Fruit fly (Drosophila melanogaster): ENCODE measurements around the gene jigr1.

The jigr1 gene

DNA sequence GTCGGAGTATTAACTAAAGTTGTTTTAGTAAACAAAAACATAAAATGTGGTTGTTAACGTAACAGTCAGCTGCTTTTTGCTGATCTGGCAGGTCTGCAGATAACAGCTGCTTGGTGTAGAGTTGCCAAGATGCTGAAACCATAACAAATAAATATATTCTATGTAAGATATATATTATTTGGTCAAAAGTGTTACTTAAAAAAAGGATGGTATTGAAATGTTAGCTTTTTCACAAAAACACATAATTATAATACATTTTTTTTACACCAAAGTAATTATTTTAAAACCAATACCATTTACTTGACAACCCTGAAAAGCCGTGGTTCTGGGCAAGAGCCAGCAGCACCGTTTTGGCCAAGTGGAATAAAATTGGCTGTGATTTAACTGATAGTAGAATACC, 42.9 kb downstream of the jigr1 start, which contains the start of the genes CG4743 and Idh3g (continued):
- TF ChIP-seq Asciz (GFP tag; optimal IDR thresholded peaks at IDR 0.05), result peak; percentile 92
- peak; percentile 78 for TF ChIP-seq Adf1 (GFP tag; IDR thresholded peaks at IDR 0.05)
- TF ChIP-seq CG7556 (GFP tag; optimal IDR thresholded peaks at IDR 0.05), result peak; percentile 97
- TF ChIP-seq grn (GFP tag; optimal IDR thresholded peaks at IDR 0.05), result peak; percentile 71
- TF ChIP-seq gem (tag; optimal IDR thresholded peaks at IDR 0.05), result peak; percentile 99
- peak; percentile 98 for TF ChIP-seq B-H2 (GFP tag; optimal IDR thresholded peaks at IDR 0.05)
- TF ChIP-seq chm (GFP tag; IDR thresholded peaks at IDR 0.05), result peak; percentile 96
- peak; percentile 97 for TF ChIP-seq CG7271 (tag; optimal IDR thresholded peaks at IDR 0.05)
- peak; percentile 76 for TF ChIP-seq CG17186 (GFP tag; optimal IDR thresholded peaks at IDR 0.05)
- peak; percentile 97 for TF ChIP-seq CG1602 (GFP tag; optimal IDR thresholded peaks at IDR 0.05)
- TF ChIP-seq MESR4 (GFP tag; optimal IDR thresholded peaks at IDR 0.05), result peak; percentile 71
- peak; percentile 97 for TF ChIP-seq CG34422 (GFP tag; IDR thresholded peaks at IDR 0.05)
- no peak for TF ChIP-seq fru (optimal IDR thresholded peaks at IDR 0.05)
- no peak for TF ChIP-seq gfzf (GFP tag; optimal IDR thresholded peaks at IDR 0.05)
- peak; percentile 95 for TF ChIP-seq sob (GFP tag; IDR thresholded peaks at IDR 0.05)
- peak; percentile 97 for TF ChIP-seq phol (tag; optimal IDR thresholded peaks at IDR 0.05)
- TF ChIP-seq CG18476 (GFP tag; optimal IDR thresholded peaks at IDR 0.05), result peak; percentile 92
- peak; percentile 94 for TF ChIP-seq Ada2b (GFP tag; IDR thresholded peaks at IDR 0.05)
- TF ChIP-seq Bgb (GFP tag; IDR thresholded peaks at IDR 0.05; ENCODE audit: partially characterized antibody), result no peak
- peak; percentile 70 for TF ChIP-seq CG31365 (tag; optimal IDR thresholded peaks at IDR 0.05)
- TF ChIP-seq CG7928 (GFP tag; optimal IDR thresholded peaks at IDR 0.05), result peak; percentile 76
- TF ChIP-seq CG32772 (GFP tag; IDR thresholded peaks at IDR 0.05), result peak; percentile 92
- TF ChIP-seq CG15514 (GFP tag; optimal IDR thresholded peaks at IDR 0.05), result peak; percentile 94
- peak; percentile 99 for TF ChIP-seq CoRest (tag; optimal IDR thresholded peaks at IDR 0.05)
- peak; percentile 47 for TF ChIP-seq slp2 (GFP tag; optimal IDR thresholded peaks at IDR 0.05)
- peak; percentile 97 for TF ChIP-seq YL-1 (GFP tag; optimal IDR thresholded peaks at IDR 0.05)
- TF ChIP-seq z (GFP tag; IDR thresholded peaks at IDR 0.05), result peak; percentile 67; the same call in 1 of the 3 replicates
- TF ChIP-seq Hand (GFP tag; optimal IDR thresholded peaks at IDR 0.05), result peak; percentile 95
- peak; percentile 71 for TF ChIP-seq Sry-β (GFP tag; optimal IDR thresholded peaks at IDR 0.05)
- TF ChIP-seq Sry-δ (GFP tag; optimal IDR thresholded peaks at IDR 0.05), result peak; percentile 23
- peak; percentile 97 for TF ChIP-seq CG12299 (tag; optimal IDR thresholded peaks at IDR 0.05)
- peak; percentile 82; the same call in 2 of the 3 replicates for TF ChIP-seq CG2199 (GFP tag; IDR thresholded peaks at IDR 0.05)
- peak; percentile 94 for TF ChIP-seq CG34376 (GFP tag; optimal IDR thresholded peaks at IDR 0.05)
- peak; percentile 76 for TF ChIP-seq Jarid2 (GFP tag; optimal IDR thresholded peaks at IDR 0.05)
- peak; percentile 88 for TF ChIP-seq chn (GFP tag; optimal IDR thresholded peaks at IDR 0.05)
- peak; percentile 93 for TF ChIP-seq Oaz (GFP tag; IDR thresholded peaks at IDR 0.05)
- TF ChIP-seq CG30403 (GFP tag; optimal IDR thresholded peaks at IDR 0.05), result peak; percentile 97
- peak; percentile 86 for TF ChIP-seq CG7357 (GFP tag; IDR thresholded peaks at IDR 0.05)
- TF ChIP-seq ap (GFP tag; IDR thresholded peaks at IDR 0.05), result peak; percentile 96
- peak; percentile 39 for TF ChIP-seq da (GFP tag; optimal IDR thresholded peaks at IDR 0.05)
- no peak for TF ChIP-seq Opbp (GFP tag; IDR thresholded peaks at IDR 0.05; ENCODE audit: partially characterized antibody)
- peak; percentile 95 for TF ChIP-seq wdn (GFP tag; IDR thresholded peaks at IDR 0.05)
- peak; percentile 19 for TF ChIP-seq Antp (GFP tag; optimal IDR thresholded peaks at IDR 0.05)
- peak; percentile 86 for TF ChIP-seq CG8281 (tag; optimal IDR thresholded peaks at IDR 0.05)
- TF ChIP-seq CG17361 (GFP tag; IDR thresholded peaks at IDR 0.05), result peak; percentile 98
- peak; percentile 98 for TF ChIP-seq gcm (GFP tag; optimal IDR thresholded peaks at IDR 0.05)
- TF ChIP-seq CG10959 (GFP tag; IDR thresholded peaks at IDR 0.05), result peak; percentile 93
- peak; percentile 85 for TF ChIP-seq psq (GFP tag; optimal IDR thresholded peaks at IDR 0.05)
- TF ChIP-seq lilli (GFP tag; optimal IDR thresholded peaks at IDR 0.05), result peak; percentile 94
- peak; percentile 99 for TF ChIP-seq CG31441 (GFP tag; IDR thresholded peaks at IDR 0.05)
- TF ChIP-seq CG9727 (GFP tag; optimal IDR thresholded peaks at IDR 0.05), result peak; percentile 98
